Worm (Caenorhabditis elegans) whole organism, L4 larva: ENCODE data around the gene cpt-4.

Experiments used
- ZK546.5 ChIP-seq, 2 experiments: sonication (generic microtip); optimal IDR thresholded peaks; 2 replicates each; lab custom pipeline; 2017; ENCODE audit warnings: missing biosample characterization in 2 of 2, missing genetic modification characterization in 2 of 2
- aha-1 ChIP-seq: fragments of 150-350 bp; peaks from one replicate; lab custom pipeline; 2014; ENCODE audit warnings: missing biosample characterization, missing genetic modification characterization

ce11 chrV:5046103-5046502 is 18.6 kb upstream of the cpt-4 start, which contains the start of gene exc-14:
- TF ChIP-seq aha-1 (tag; lab: Kevin White, UChicago) (no peak), ZK546.5 (tag; optimal IDR thresholded peaks at IDR 0.05; lab: Kevin White, UChicago) (no peak)
